Worm (Caenorhabditis elegans): ENCODE results near the gene R102.1.

- TF ChIP-seq lin-15B (tag; optimal IDR thresholded peaks at IDR 0.05) = no peak
- TF ChIP-seq nhr-76 (tag; optimal IDR thresholded peaks at IDR 0.05) = no peak
Measured at ce11 chrIV:10666523-10666922, 19.3 kb upstream of the R102.1 start, which contains the start of gene epi-1.

All from whole organism, L4 larva.